Fruit fly (Drosophila melanogaster) whole organism, embryonic: ENCODE measurements around the gene CG7607.

Source experiments
- Ada2b ChIP-seq: fragments of 200-800 bp; sonication (Bioruptor generic); IDR thresholded peaks from 2 replicates; pipeline ENCODE4 v1.3.6; 2022; ENCODE audit warnings: missing biosample characterization, missing genetic modification characterization
- C15 ChIP-seq: fragments of 200-800 bp; sonication (Bioruptor generic); IDR thresholded peaks from 3 replicates; pipeline ENCODE4 v1.3.6; 2022; ENCODE audit warnings: missing biosample characterization, missing genetic modification characterization
- CG10274 ChIP-seq: fragments of 200-800 bp; sonication (Bioruptor generic); optimal IDR thresholded peaks from 3 replicates; lab custom pipeline; 2017; ENCODE audit warnings: missing biosample characterization, mild to moderate bottlenecking, missing genetic modification characterization
- CG10543 ChIP-seq: fragments of 200-800 bp; sonication (Bioruptor generic); optimal IDR thresholded peaks from 3 replicates; lab custom pipeline; 2017; ENCODE audit warnings: missing biosample characterization, mild to moderate bottlenecking, missing genetic modification characterization, moderate library complexity
- CG11085 ChIP-seq: fragments of 200-800 bp; sonication (Bioruptor generic); IDR thresholded peaks from 2 replicates; pipeline ENCODE4 v1.3.6; 2022; ENCODE audit warnings: missing biosample characterization, missing genetic modification characterization
- CG12236 ChIP-seq: fragments of 200-800 bp; sonication (Bioruptor generic); optimal IDR thresholded peaks from 2 replicates; lab custom pipeline; 2016; ENCODE audit warnings: missing biosample characterization, missing genetic modification characterization
- CG13775 ChIP-seq: fragments of 200-800 bp; sonication (Bioruptor generic); optimal IDR thresholded peaks from 3 replicates; lab custom pipeline; 2017; ENCODE audit warnings: missing biosample characterization, mild to moderate bottlenecking, missing genetic modification characterization
- CG14860 ChIP-seq: fragments of 200-800 bp; sonication (Bioruptor generic); IDR thresholded peaks from 3 replicates; pipeline ENCODE4 v1.3.6; 2022; ENCODE audit warnings: missing biosample characterization, missing genetic modification characterization; ENCODE audit not compliant: partially characterized antibody
- CG17385 ChIP-seq: fragments of 200-800 bp; sonication (Bioruptor generic); optimal IDR thresholded peaks from 3 replicates; lab custom pipeline; 2018; ENCODE audit warnings: missing biosample characterization, mild to moderate bottlenecking, missing genetic modification characterization
- CG17802 ChIP-seq: fragments of 200-800 bp; sonication (Bioruptor generic); optimal IDR thresholded peaks from 2 replicates; lab custom pipeline; 2018; ENCODE audit warnings: missing biosample characterization, mild to moderate bottlenecking, missing genetic modification characterization, moderate library complexity
- CG1792 ChIP-seq: fragments of 200-800 bp; sonication (Bioruptor generic); optimal IDR thresholded peaks from 2 replicates; lab custom pipeline; 2016; ENCODE audit warnings: missing biosample characterization, missing genetic modification characterization
- CG18011 ChIP-seq: fragments of 200-800 bp; sonication (Bioruptor generic); optimal IDR thresholded peaks from 2 replicates; lab custom pipeline; 2017; ENCODE audit warnings: missing biosample characterization, missing genetic modification characterization, mild to moderate bottlenecking, moderate library complexity, missing genotype
- CG18262 ChIP-seq: fragments of 200-800 bp; optimal IDR thresholded peaks from 3 replicates; lab custom pipeline; 2019; ENCODE audit warnings: missing biosample characterization, mild to moderate bottlenecking, missing genetic modification characterization, moderate library complexity
- CG18599 ChIP-seq: fragments of 200-800 bp; sonication (Bioruptor generic); optimal IDR thresholded peaks from 3 replicates; lab custom pipeline; 2017; ENCODE audit warnings: missing biosample characterization, missing genetic modification characterization, mild to moderate bottlenecking, moderate library complexity, missing genetic modification reagents
- CG18764 ChIP-seq: fragments of 200-800 bp; sonication (Bioruptor generic); optimal IDR thresholded peaks from 3 replicates; lab custom pipeline; 2016; ENCODE audit warnings: missing biosample characterization, missing genetic modification characterization
- CG2712 ChIP-seq: fragments of 200-800 bp; optimal IDR thresholded peaks from 3 replicates; lab custom pipeline; 2019; ENCODE audit warnings: missing biosample characterization, mild to moderate bottlenecking, missing genetic modification characterization, moderate library complexity
- CG3163 ChIP-seq: fragments of 200-800 bp; sonication (Bioruptor generic); optimal IDR thresholded peaks from 3 replicates; lab custom pipeline; 2016; ENCODE audit warnings: missing biosample characterization, missing genetic modification characterization
- CG32532 ChIP-seq: fragments of 200-800 bp; sonication (Bioruptor generic); IDR thresholded peaks from 2 replicates; pipeline ENCODE4 v1.3.6; 2022; ENCODE audit warnings: missing biosample characterization, missing genetic modification characterization
- CG7556 ChIP-seq: fragments of 200-800 bp; sonication (Bioruptor generic); optimal IDR thresholded peaks from 2 replicates; lab custom pipeline; 2017; ENCODE audit warnings: missing biosample characterization, mild to moderate bottlenecking, missing genetic modification characterization
- CG7786 ChIP-seq: fragments of 200-800 bp; sonication (Bioruptor generic); optimal IDR thresholded peaks from 2 replicates; lab custom pipeline; 2016; ENCODE audit warnings: missing biosample characterization, missing genetic modification characterization
- Drgx ChIP-seq: fragments of 200-800 bp; sonication (Bioruptor generic); IDR thresholded peaks from 2 replicates; pipeline ENCODE4 v1.3.6; 2022; ENCODE audit warnings: missing biosample characterization, missing genetic modification characterization
- Elba2 ChIP-seq: fragments of 200-800 bp; sonication (Bioruptor generic); optimal IDR thresholded peaks from 3 replicates; lab custom pipeline; 2016; ENCODE audit warnings: missing biosample characterization, missing genetic modification characterization
- Fer3 ChIP-seq: fragments of 200-800 bp; sonication (Bioruptor generic); optimal IDR thresholded peaks from 2 replicates; lab custom pipeline; 2018; ENCODE audit warnings: missing biosample characterization, mild to moderate bottlenecking, missing genetic modification characterization, moderate library complexity
- Hand ChIP-seq: fragments of 200-800 bp; sonication (Bioruptor generic); optimal IDR thresholded peaks from 2 replicates; lab custom pipeline; 2017; ENCODE audit warnings: mild to moderate bottlenecking, missing biosample characterization, missing genetic modification reagents, missing genetic modification characterization
- Hsf ChIP-seq: fragments of 200-800 bp; sonication (Bioruptor generic); optimal IDR thresholded peaks from 3 replicates; lab custom pipeline; 2016; ENCODE audit warnings: missing biosample characterization, missing genetic modification characterization
- Lim3 ChIP-seq: fragments of 200-800 bp; sonication (Bioruptor generic); IDR thresholded peaks from 2 replicates; pipeline ENCODE4 v1.3.6; 2022; ENCODE audit warnings: missing biosample characterization, missing genetic modification characterization
- Sin3A ChIP-seq: fragments of >200 bp; optimal IDR thresholded peaks from 2 replicates; lab custom pipeline; 2018
- Sox102F ChIP-seq: fragments of 200-800 bp; sonication (Bioruptor generic); optimal IDR thresholded peaks from 2 replicates; lab custom pipeline; 2018; ENCODE audit warnings: missing biosample characterization, mild to moderate bottlenecking, missing genetic modification characterization, moderate library complexity
- Sry-β ChIP-seq: fragments of 200-800 bp; sonication (Bioruptor generic); optimal IDR thresholded peaks from 2 replicates; lab custom pipeline; 2018; ENCODE audit warnings: missing biosample characterization, mild to moderate bottlenecking, missing genetic modification characterization, moderate library complexity
- ap ChIP-seq: fragments of 200-800 bp; sonication (Bioruptor generic); IDR thresholded peaks from 2 replicates; pipeline ENCODE4 v1.3.6; 2022; ENCODE audit warnings: missing biosample characterization, missing genetic modification characterization
- ato ChIP-seq: fragments of 200-800 bp; sonication (Bioruptor generic); IDR thresholded peaks from 2 replicates; pipeline ENCODE4 v1.3.6; 2022; ENCODE audit warnings: missing biosample characterization, missing genetic modification characterization; ENCODE audit not compliant: partially characterized antibody
- az2 ChIP-seq: fragments of 200-800 bp; sonication (Bioruptor generic); optimal IDR thresholded peaks from 3 replicates; lab custom pipeline; 2016; ENCODE audit warnings: missing biosample characterization, missing genetic modification characterization
- ci ChIP-seq: fragments of 200-800 bp; sonication (Bioruptor generic); IDR thresholded peaks from 3 replicates; pipeline ENCODE4 v1.3.6; 2022; ENCODE audit warnings: missing biosample characterization, missing genetic modification characterization
- exex ChIP-seq: fragments of 200-800 bp; sonication (Bioruptor generic); optimal IDR thresholded peaks from 4 replicates; lab custom pipeline; 2018; ENCODE audit warnings: missing biosample characterization, mild to moderate bottlenecking, missing genetic modification characterization, moderate library complexity
- eyg ChIP-seq: fragments of 200-800 bp; sonication (Bioruptor generic); optimal IDR thresholded peaks from 3 replicates; lab custom pipeline; 2016; ENCODE audit warnings: missing biosample characterization, missing genetic modification characterization
- gcm2 ChIP-seq: fragments of 200-800 bp; sonication (Bioruptor generic); optimal IDR thresholded peaks from 2 replicates; lab custom pipeline; 2016; ENCODE audit warnings: missing biosample characterization, missing genetic modification characterization
- her ChIP-seq: fragments of 200-800 bp; sonication (Bioruptor generic); optimal IDR thresholded peaks from 2 replicates; lab custom pipeline; 2016; ENCODE audit warnings: missing biosample characterization, missing genetic modification characterization
- hth ChIP-seq: fragments of >200 bp; optimal IDR thresholded peaks from 2 replicates; lab custom pipeline; 2017; ENCODE audit warnings: inconsistent platforms
- lmd ChIP-seq: fragments of 200-800 bp; sonication (Bioruptor generic); IDR thresholded peaks from 2 replicates; pipeline ENCODE4 v1.3.6; 2022; ENCODE audit warnings: missing biosample characterization, missing genetic modification characterization
- mld ChIP-seq: fragments of 200-800 bp; sonication (Bioruptor generic); IDR thresholded peaks from 3 replicates; pipeline ENCODE4 v1.3.6; 2022; ENCODE audit warnings: missing biosample characterization, missing genetic modification characterization; ENCODE audit not compliant: partially characterized antibody
- org-1 ChIP-seq: fragments of 200-800 bp; sonication (Bioruptor generic); optimal IDR thresholded peaks from 2 replicates; lab custom pipeline; 2017; ENCODE audit warnings: missing biosample characterization, missing genetic modification characterization
- pan ChIP-seq, 4 experiments: fragments of >200 bp in 3 of 4; fragments of 200-800 bp in 1 of 4; sonication (Bioruptor generic) in 1 of 4; optimal IDR thresholded peaks in 3 of 4; IDR thresholded peaks in 1 of 4; 2 replicates each; pipeline versions ENCODE4 v1.3.6 to Lab custom; 2017 to 2022; ENCODE audit warnings: missing biosample characterization in 2 of 4, missing genetic modification characterization in 2 of 4, mixed read lengths in 1 of 4
- pb ChIP-seq: fragments of 200-800 bp; sonication (Bioruptor generic); optimal IDR thresholded peaks from 3 replicates; lab custom pipeline; 2016; ENCODE audit warnings: missing biosample characterization, missing genetic modification characterization
- peb ChIP-seq: fragments of 200-800 bp; sonication (Bioruptor generic); IDR thresholded peaks from 2 replicates; pipeline ENCODE4 v1.3.6; 2022; ENCODE audit warnings: missing biosample characterization, missing genetic modification characterization
- ranshi ChIP-seq: fragments of 200-800 bp; sonication (Bioruptor generic); IDR thresholded peaks from 2 replicates; pipeline ENCODE4 v1.3.6; 2022; ENCODE audit warnings: missing biosample characterization, missing genetic modification characterization
- row ChIP-seq: fragments of 200-800 bp; sonication (Bioruptor generic); IDR thresholded peaks from 3 replicates; pipeline ENCODE4 v1.3.6; 2022; ENCODE audit warnings: missing biosample characterization, missing genetic modification characterization
- sim ChIP-seq: fragments of 200-800 bp; sonication (Bioruptor generic); IDR thresholded peaks from 2 replicates; pipeline ENCODE4 v1.3.6; 2022; ENCODE audit warnings: missing biosample characterization, missing genetic modification characterization
- unc-4 ChIP-seq: fragments of 200-800 bp; sonication (Bioruptor generic); IDR thresholded peaks from 2 replicates; pipeline ENCODE4 v1.3.6; 2022; ENCODE audit warnings: missing biosample characterization, missing genetic modification characterization; ENCODE audit not compliant: partially characterized antibody
- zf30C ChIP-seq: fragments of 200-800 bp; sonication (Bioruptor generic); optimal IDR thresholded peaks from 3 replicates; lab custom pipeline; 2018; ENCODE audit warnings: missing biosample characterization, mild to moderate bottlenecking, missing genetic modification characterization

Gene CG7607

dm6 chr3L:11169299-11170181 lies 29.9 kb upstream of the CG7607 start, which contains the start of the genes wls and Adck5 (continued):
- no peak for TF ChIP-seq CG3163 (GFP tag; lab: Kevin White, UChicago)
- TF ChIP-seq CG18764 (GFP tag; lab: Kevin White, UChicago) = peak; percentile 28
- TF ChIP-seq zf30C (GFP tag; lab: Kevin White, UChicago) = no peak
- no peak for TF ChIP-seq CG11085 (GFP tag; lab: Robert Waterston, UW)
- TF ChIP-seq ato (GFP tag; lab: Robert Waterston, UW) = no peak
- 0 out of 2 replicates have a peak, but pooled peaks have one; percentile 5 for TF ChIP-seq Ada2b (GFP tag; lab: Robert Waterston, UW)
- TF ChIP-seq her (GFP tag; lab: Kevin White, UChicago) = peak; percentile 46
- peak in 1 of 2 experiments; percentile 53 for TF ChIP-seq pan (optimal IDR thresholded peaks at IDR 0.05; lab: Kevin White, UChicago)
- peak in 1 of 2 experiments; percentile 72 for TF ChIP-seq pan (GFP tag; optimal IDR thresholded peaks at IDR 0.05 in 1 of 2, IDR thresholded peaks at IDR 0.05 in 1 of 2)
- no peak for TF ChIP-seq CG1792 (GFP tag; lab: Kevin White, UChicago)
- TF ChIP-seq pb (GFP tag; lab: Kevin White, UChicago) = peak; percentile 17
- TF ChIP-seq gcm2 (GFP tag; lab: Kevin White, UChicago) = peak; percentile 3
- TF ChIP-seq CG18011 (GFP tag; lab: Kevin White, UChicago) = peak; percentile 27
- no peak for TF ChIP-seq Hand
- no peak for TF ChIP-seq Sry-β (GFP tag; lab: Kevin White, UChicago)
- TF ChIP-seq CG32532 (GFP tag; lab: Robert Waterston, UW) = 0 out of 2 replicates have a peak, but pooled peaks have one; percentile 32
- TF ChIP-seq CG10274 (GFP tag; lab: Kevin White, UChicago) = peak; percentile 32
- TF ChIP-seq lmd (GFP tag; lab: Robert Waterston, UW) = no peak
- no peak for TF ChIP-seq sim (GFP tag; lab: Robert Waterston, UW)
- TF ChIP-seq CG18599 = peak; percentile 61
- peak; percentile 59 for TF ChIP-seq Sin3A
- TF ChIP-seq CG17802 (tag; lab: Kevin White, UChicago) = no peak
- peak; percentile 25 for TF ChIP-seq org-1 (GFP tag; lab: Kevin White, UChicago)
- no peak for TF ChIP-seq unc-4 (GFP tag; lab: Robert Waterston, UW)
- peak; percentile 62 for TF ChIP-seq Fer3 (tag; lab: Kevin White, UChicago)
- TF ChIP-seq Hsf (GFP tag; lab: Kevin White, UChicago) = peak; percentile 62
- no peak for TF ChIP-seq hth (lab: Kevin White, UChicago)
- no peak for TF ChIP-seq CG14860 (GFP tag; lab: Robert Waterston, UW)
- TF ChIP-seq mld (GFP tag; lab: Robert Waterston, UW) = no peak
- peak; percentile 48; the same call in 1 of the 3 replicates for TF ChIP-seq C15
- no peak for TF ChIP-seq Elba2 (GFP tag; lab: Kevin White, UChicago)
- no peak for TF ChIP-seq peb (GFP tag; lab: Robert Waterston, UW)
- TF ChIP-seq ap (GFP tag; lab: Robert Waterston, UW) = no peak
- TF ChIP-seq CG12236 (GFP tag; lab: Kevin White, UChicago) = peak; percentile 38
- TF ChIP-seq az2 (GFP tag; lab: Kevin White, UChicago) = no peak
- TF ChIP-seq Drgx = no peak; the same call in 1 of the 2 replicates
- no peak for TF ChIP-seq exex (tag; lab: Kevin White, UChicago)
- peak; percentile 57 for TF ChIP-seq CG10543
- no peak for TF ChIP-seq CG7556 (GFP tag; lab: Kevin White, UChicago)
- TF ChIP-seq CG18262 = no peak
- peak; percentile 40 for TF ChIP-seq eyg (GFP tag; lab: Kevin White, UChicago)
- TF ChIP-seq Sox102F (GFP tag; lab: Kevin White, UChicago) = no peak
- TF ChIP-seq CG2712 (tag; lab: Kevin White, UChicago) = no peak
- peak; percentile 56 for TF ChIP-seq CG17385 (GFP tag; lab: Kevin White, UChicago)
- TF ChIP-seq CG7786 (GFP tag; lab: Kevin White, UChicago) = peak; percentile 5
- no peak; the same call in 1 of the 2 replicates for TF ChIP-seq ranshi (GFP tag; lab: Robert Waterston, UW)
- TF ChIP-seq Lim3 (GFP tag; lab: Robert Waterston, UW) = no peak
- peak; percentile 87 for TF ChIP-seq ci
- peak; percentile 58 for TF ChIP-seq CG13775
- TF ChIP-seq row (GFP tag; lab: Robert Waterston, UW) = no peak
